Fruit fly (Drosophila melanogaster) whole organism: Measurements from ENCODE around the gene Calr.

Source experiments
- CG8478 ChIP-seq: fragments of >200 bp; optimal IDR thresholded peaks from 2 replicates; lab custom pipeline; 2018; ENCODE audit warnings: inconsistent platforms
- EcR ChIP-seq, 2 experiments: fragments of >200 bp; optimal IDR thresholded peaks; 2 replicates each; lab custom pipeline; 2017; ENCODE audit warnings: missing biosample characterization in 2 of 2, missing genetic modification characterization in 2 of 2, missing genetic modification reagents in 2 of 2
- psq ChIP-seq: fragments of >200 bp; optimal IDR thresholded peaks from 2 replicates; lab custom pipeline; 2017
- usp ChIP-seq: fragments of >200 bp; optimal IDR thresholded peaks from 2 replicates; lab custom pipeline; 2017; ENCODE audit warnings: missing biosample characterization, missing genetic modification characterization, mixed read lengths

DNA sequence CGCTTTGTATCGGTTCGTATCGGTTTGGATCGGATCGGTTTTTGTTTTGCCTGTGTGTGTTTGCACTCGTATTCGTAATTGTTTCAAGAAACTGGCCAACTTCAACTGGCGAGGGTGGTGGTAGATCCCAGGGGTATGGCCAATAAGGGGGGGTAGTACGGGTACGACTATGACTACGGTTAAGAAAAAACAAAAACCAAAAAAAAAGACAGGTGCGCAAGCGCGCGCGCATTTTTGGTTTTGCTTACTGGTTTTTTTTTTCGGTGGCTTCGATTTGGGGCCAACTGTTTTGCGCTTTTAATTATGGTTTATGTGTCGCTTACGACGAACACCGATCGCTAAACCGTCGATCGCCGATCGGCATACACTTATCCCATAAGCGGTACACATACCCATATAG is 35.8 kb downstream of the Calr start:
- TF ChIP-seq CG8478 (no peak), psq (lab: Kevin White, UChicago) (no peak), EcR (GFP tag; optimal IDR thresholded peaks at IDR 0.05; lab: Kevin White, UChicago) (no peak), usp (GFP tag; lab: Kevin White, UChicago) (no peak)
